Fruit fly (Drosophila melanogaster) whole organism, wandering third instar larva: ENCODE measurements around the gene asp.

Experiments used
- Abd-B ChIP-seq: fragments of >200 bp; optimal IDR thresholded peaks from 2 replicates; lab custom pipeline; 2017; ENCODE audit warnings: missing biosample characterization, missing genetic modification characterization
- CrebA ChIP-seq: fragments of 200-800 bp; sonication (Bioruptor generic); optimal IDR thresholded peaks from 2 replicates; lab custom pipeline; 2016; ENCODE audit warnings: missing biosample characterization, mild to moderate bottlenecking, missing genetic modification characterization, borderline replicate concordance
- Dfd ChIP-seq: fragments of >200 bp; optimal IDR thresholded peaks from 2 replicates; lab custom pipeline; 2017; ENCODE audit warnings: missing biosample characterization, missing genetic modification characterization
- Dif ChIP-seq: fragments of 200-275, 200-300 bp; sonication (Bioruptor generic); optimal IDR thresholded peaks from 2 replicates; lab custom pipeline; 2018; ENCODE audit warnings: missing biosample characterization, missing genetic modification characterization; ENCODE audit not compliant: partially characterized antibody
- GATAd ChIP-seq: sonication (Bioruptor generic); optimal IDR thresholded peaks from 2 replicates; lab custom pipeline; 2016; ENCODE audit warnings: missing biosample characterization, missing genetic modification characterization
- HLH106 ChIP-seq: fragments of 200-800 bp; optimal IDR thresholded peaks from 3 replicates; lab custom pipeline; 2019; ENCODE audit warnings: missing biosample characterization, mild to moderate bottlenecking, missing genetic modification characterization, moderate library complexity
- Hnf4 ChIP-seq: fragments of 200-800 bp; sonication (Bioruptor generic); optimal IDR thresholded peaks from 2 replicates; lab custom pipeline; 2016; ENCODE audit warnings: missing biosample characterization, mild to moderate bottlenecking, missing genetic modification characterization
- Hr78 ChIP-seq: fragments of >200 bp; optimal IDR thresholded peaks from 2 replicates; lab custom pipeline; 2017; ENCODE audit warnings: missing biosample characterization, missing genetic modification characterization
- Jra ChIP-seq: sonication (Bioruptor generic); optimal IDR thresholded peaks from 2 replicates; lab custom pipeline; 2016; ENCODE audit warnings: missing biosample characterization, missing genetic modification characterization
- Mio ChIP-seq: sonication (Bioruptor generic); optimal IDR thresholded peaks from 2 replicates; lab custom pipeline; 2016; ENCODE audit warnings: missing biosample characterization, missing genetic modification characterization
- N ChIP-seq: fragments of >200 bp; optimal IDR thresholded peaks from 2 replicates; lab custom pipeline; 2018; ENCODE audit warnings: missing biosample characterization, missing external identifiers, missing genetic modification characterization
- OdsH ChIP-seq: fragments of 200-800 bp; sonication (Bioruptor generic); optimal IDR thresholded peaks from 2 replicates; lab custom pipeline; 2016; ENCODE audit warnings: missing biosample characterization, mild to moderate bottlenecking, missing genetic modification characterization
- Rel ChIP-seq, 2 experiments: fragments of 200-800 bp; sonication (Bioruptor generic) in 1 of 2; optimal IDR thresholded peaks; 2 replicates in 1 of 2; 3 replicates in 1 of 2; lab custom pipeline; 2016 to 2019; ENCODE audit warnings: mild to moderate bottlenecking in 2 of 2, missing biosample characterization in 2 of 2, missing genetic modification characterization in 2 of 2, moderate library complexity in 1 of 2
- br ChIP-seq: fragments of 200-800 bp; sonication (Bioruptor generic); optimal IDR thresholded peaks from 2 replicates; lab custom pipeline; 2016; ENCODE audit warnings: missing biosample characterization, missing genetic modification characterization
- brk ChIP-seq: fragments of 200-800 bp; sonication (Bioruptor generic); optimal IDR thresholded peaks from 2 replicates; lab custom pipeline; 2016; ENCODE audit warnings: missing biosample characterization, mild to moderate bottlenecking, missing genetic modification characterization
- dl ChIP-seq, 2 experiments: fragments of 175-275, 200-275 bp in 1 of 2; fragments of 200-275 bp in 1 of 2; sonication (Bioruptor generic); optimal IDR thresholded peaks; lab custom pipeline; 2018; ENCODE audit warnings: mild to moderate bottlenecking in 2 of 2, missing biosample characterization in 2 of 2, missing genetic modification characterization in 2 of 2, moderate library complexity in 2 of 2; ENCODE audit not compliant: partially characterized antibody in 2 of 2, insufficient read depth in 1 of 2
- dmrt93B ChIP-seq: fragments of 200-800 bp; sonication (Bioruptor generic); optimal IDR thresholded peaks from 2 replicates; lab custom pipeline; 2018; ENCODE audit warnings: missing biosample characterization, mild to moderate bottlenecking, missing genetic modification characterization
- dsf ChIP-seq: sonication (Bioruptor generic); optimal IDR thresholded peaks from 2 replicates; lab custom pipeline; 2016; ENCODE audit warnings: missing biosample characterization, missing genetic modification characterization, borderline replicate concordance
- ey ChIP-seq: fragments of 200-800 bp; sonication (Bioruptor generic); optimal IDR thresholded peaks from 2 replicates; lab custom pipeline; 2016; ENCODE audit warnings: missing biosample characterization, missing genetic modification characterization
- foxo ChIP-seq, 2 experiments: fragments of 200-800 bp; sonication (Bioruptor generic); optimal IDR thresholded peaks; 2 replicates in 1 of 2; 3 replicates in 1 of 2; lab custom pipeline; 2016 to 2017; ENCODE audit warnings: missing biosample characterization in 2 of 2, missing genetic modification characterization in 2 of 2
- fru ChIP-seq: fragments of 200-800 bp; sonication (Bioruptor generic); optimal IDR thresholded peaks from 3 replicates; lab custom pipeline; 2016; ENCODE audit warnings: missing biosample characterization, mild to moderate bottlenecking, missing genetic modification characterization
- h ChIP-seq: fragments of 200-800 bp; sonication (Bioruptor generic); optimal IDR thresholded peaks from 3 replicates; lab custom pipeline; 2016; ENCODE audit warnings: missing biosample characterization, mild to moderate bottlenecking, missing genetic modification characterization
- jim ChIP-seq: fragments of 175-275, 200-325 bp; sonication (Bioruptor generic); optimal IDR thresholded peaks from 2 replicates; lab custom pipeline; 2016; ENCODE audit warnings: missing biosample characterization, mild to moderate bottlenecking, missing genetic modification characterization
- lola ChIP-seq: fragments of >200 bp; optimal IDR thresholded peaks from 2 replicates; lab custom pipeline; 2017; ENCODE audit warnings: missing biosample characterization, missing genetic modification characterization
- pan ChIP-seq: fragments of >200 bp; optimal IDR thresholded peaks from 2 replicates; lab custom pipeline; 2017
- psq ChIP-seq: fragments of 200-800 bp; sonication (Bioruptor generic); optimal IDR thresholded peaks from 3 replicates; lab custom pipeline; 2017; ENCODE audit warnings: missing biosample characterization, mild to moderate bottlenecking, missing genetic modification characterization, moderate library complexity
- rgr ChIP-seq: fragments of 200-800 bp; sonication (Bioruptor generic); optimal IDR thresholded peaks from 3 replicates; lab custom pipeline; 2016; ENCODE audit warnings: missing biosample characterization, mild to moderate bottlenecking, missing genetic modification characterization
- sage ChIP-seq: fragments of 200-800 bp; sonication (Bioruptor generic); optimal IDR thresholded peaks from 2 replicates; lab custom pipeline; 2016; ENCODE audit warnings: missing biosample characterization, mild to moderate bottlenecking, missing genetic modification characterization
- woc ChIP-seq: sonication (Bioruptor generic); optimal IDR thresholded peaks from 2 replicates; lab custom pipeline; 2016; ENCODE audit warnings: missing biosample characterization, mild to moderate bottlenecking, missing genetic modification characterization

Gene asp

dm6 chr3R:24769601-24770000 lies 16.0 kb downstream of the asp start:
- TF ChIP-seq Rel (GFP tag; optimal IDR thresholded peaks at IDR 0.05; lab: Kevin White, UChicago) (no peak), Rel (tag; optimal IDR thresholded peaks at IDR 0.05; lab: Kevin White, UChicago) (no peak), CrebA (GFP tag; lab: Kevin White, UChicago) (no peak), Dfd (GFP tag; lab: Kevin White, UChicago) (peak; percentile 82)

DNA sequence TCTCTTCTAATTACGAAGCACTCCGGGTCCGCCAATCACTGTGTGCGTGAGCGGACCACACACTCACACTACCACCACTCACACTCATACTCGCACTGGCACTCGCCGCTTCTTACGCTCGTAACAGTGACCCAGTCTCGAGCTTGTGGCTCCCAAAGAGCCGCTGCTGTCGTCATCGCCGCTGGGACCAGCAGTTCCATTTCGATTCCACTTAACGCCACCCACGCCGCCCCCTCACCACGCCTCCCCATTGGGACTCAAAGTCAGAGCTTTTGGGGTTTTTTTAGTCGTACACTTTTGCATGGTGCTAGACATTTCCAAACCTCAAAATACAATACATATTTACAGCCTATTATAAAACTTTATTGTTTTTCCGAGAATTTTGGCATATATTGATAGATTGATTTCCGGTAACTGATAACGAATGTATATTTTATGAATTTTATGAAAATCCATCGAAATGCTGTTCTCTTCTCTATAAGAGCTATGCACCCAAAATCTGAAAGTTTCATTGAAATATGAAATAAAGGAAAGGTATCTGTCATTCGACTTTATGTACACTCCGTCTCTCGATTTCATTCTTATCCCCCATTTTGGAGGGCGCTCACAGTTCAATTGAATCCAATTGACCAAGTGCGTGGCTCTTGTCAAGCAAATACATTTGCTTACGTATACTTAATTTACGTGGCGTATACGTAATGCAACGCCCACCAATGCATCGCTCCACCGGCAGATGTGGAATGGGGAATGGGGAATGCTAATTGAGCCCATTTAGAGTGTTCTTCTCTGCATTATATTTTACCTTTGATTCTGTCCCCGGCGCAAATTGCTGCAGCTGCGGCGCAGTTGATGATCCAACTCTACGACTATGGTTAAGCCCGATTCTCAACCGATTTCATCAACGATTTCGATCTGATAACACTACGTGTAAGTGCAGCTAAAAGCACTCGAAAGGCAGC lies 17.9 kb downstream of the asp start, which contains the start of gene CG42331:
CG42331 (plus strand) TSS at position 909 of the 959 bp plus-strand sequence.
- peak; percentile 3 for TF ChIP-seq Dif (GFP tag; lab: Kevin White, UChicago)
- TF ChIP-seq woc (GFP tag; lab: Kevin White, UChicago), result no peak
- peak; percentile 71 for TF ChIP-seq fru
- TF ChIP-seq ey (GFP tag; lab: Kevin White, UChicago), result peak; percentile 38
- peak; percentile 5 for TF ChIP-seq Hnf4
- TF ChIP-seq Rel (GFP tag; optimal IDR thresholded peaks at IDR 0.05; lab: Kevin White, UChicago), result no peak
- peak; percentile 87 for TF ChIP-seq Rel (tag; optimal IDR thresholded peaks at IDR 0.05; lab: Kevin White, UChicago)
- no peak for TF ChIP-seq GATAd (GFP tag; lab: Kevin White, UChicago)
- no peak for TF ChIP-seq Hr78 (GFP tag; lab: Kevin White, UChicago)
- TF ChIP-seq HLH106 (tag; lab: Kevin White, UChicago), result peak; percentile 23
- peak; percentile 50 for TF ChIP-seq rgr (GFP tag; lab: Kevin White, UChicago)
- TF ChIP-seq h, result peak; percentile 50
- TF ChIP-seq OdsH (GFP tag; lab: Kevin White, UChicago), result peak; percentile 51
- peak; percentile 11 for TF ChIP-seq brk (GFP tag; lab: Kevin White, UChicago)
- TF ChIP-seq N (GFP tag; lab: Kevin White, UChicago), result no peak
- TF ChIP-seq foxo (GFP tag; optimal IDR thresholded peaks at IDR 0.05; lab: Kevin White, UChicago), result peak in 1 of 2 experiments; percentile 69
- peak in 1 of 2 experiments; percentile 52 for TF ChIP-seq dl (GFP tag; optimal IDR thresholded peaks at IDR 0.05; lab: Kevin White, UChicago; ENCODE audit: insufficient read depth in 1 of 2, partially characterized antibody in 2 of 2)

dm6 chr3R:24773016-24773415 lies 19.4 kb downstream of the asp start:
- TF ChIP-seq br (GFP tag; lab: Kevin White, UChicago), result no peak
- TF ChIP-seq lola (GFP tag; lab: Kevin White, UChicago), result no peak
- no peak for TF ChIP-seq ey (GFP tag; lab: Kevin White, UChicago)
- TF ChIP-seq OdsH (GFP tag; lab: Kevin White, UChicago), result no peak
- no peak for TF ChIP-seq Mio (GFP tag; lab: Kevin White, UChicago)
- TF ChIP-seq Hr78 (GFP tag; lab: Kevin White, UChicago), result no peak
- no peak for TF ChIP-seq Jra (GFP tag; lab: Kevin White, UChicago)
- no peak for TF ChIP-seq CrebA (GFP tag; lab: Kevin White, UChicago)
- TF ChIP-seq Abd-B (GFP tag; lab: Kevin White, UChicago), result no peak
- TF ChIP-seq brk (GFP tag; lab: Kevin White, UChicago), result no peak
- TF ChIP-seq foxo (GFP tag; optimal IDR thresholded peaks at IDR 0.05; lab: Kevin White, UChicago), result no peak
- no peak for TF ChIP-seq dsf (GFP tag; lab: Kevin White, UChicago)
- no peak for TF ChIP-seq h
- TF ChIP-seq dmrt93B (GFP tag; lab: Kevin White, UChicago), result no peak
- TF ChIP-seq pan (lab: Kevin White, UChicago), result no peak
- no peak for TF ChIP-seq dl (GFP tag; optimal IDR thresholded peaks at IDR 0.05; lab: Kevin White, UChicago; ENCODE audit: insufficient read depth in 1 of 2, partially characterized antibody in 2 of 2)
- TF ChIP-seq HLH106 (tag; lab: Kevin White, UChicago), result no peak
- no peak for TF ChIP-seq jim (GFP tag; lab: Kevin White, UChicago)

DNA sequence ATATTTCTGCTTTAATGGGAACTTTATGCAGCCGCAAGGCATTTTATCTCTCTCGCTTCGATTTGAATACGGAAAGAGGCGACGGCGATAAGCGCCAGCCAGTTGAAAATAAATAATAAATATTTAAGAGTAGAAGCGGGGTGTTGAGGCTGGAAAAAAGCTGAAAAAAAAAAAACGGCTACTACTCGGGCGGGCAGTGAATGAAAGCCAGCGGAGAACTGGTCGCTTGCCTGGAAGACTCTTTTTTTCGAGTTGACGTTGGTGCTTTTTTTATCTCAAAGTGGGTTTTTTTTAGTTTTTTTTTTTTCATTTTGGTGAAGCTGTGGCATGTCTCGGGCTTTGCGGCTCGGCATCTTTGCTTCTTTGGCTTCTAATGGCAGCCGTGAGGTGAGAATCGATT lies 19.8 kb downstream of the asp start:
- TF ChIP-seq lola (GFP tag; lab: Kevin White, UChicago) (no peak), br (GFP tag; lab: Kevin White, UChicago) (no peak), h (no peak), rgr (GFP tag; lab: Kevin White, UChicago) (no peak), sage (GFP tag; lab: Kevin White, UChicago) (no peak), HLH106 (tag; lab: Kevin White, UChicago) (no peak), woc (GFP tag; lab: Kevin White, UChicago) (no peak), Dfd (GFP tag; lab: Kevin White, UChicago) (no peak), psq (GFP tag; lab: Kevin White, UChicago) (no peak)
